Fruit fly (Drosophila melanogaster) whole organism, embryonic: Measurements from ENCODE around the gene Arp6.

Experiments used
- Awh ChIP-seq: fragments of 200-800 bp; sonication (Bioruptor generic); IDR thresholded peaks from 2 replicates; pipeline ENCODE4, ENCODE4 v1.3.6; 2022; ENCODE audit warnings: missing biosample characterization, missing genetic modification characterization
- Bgb ChIP-seq: fragments of 200-800 bp; sonication (Bioruptor generic); IDR thresholded peaks from 2 replicates; pipeline ENCODE4 v1.3.6; 2022; ENCODE audit warnings: missing biosample characterization, missing genetic modification characterization; ENCODE audit not compliant: partially characterized antibody
- C15 ChIP-seq: fragments of 200-800 bp; sonication (Bioruptor generic); IDR thresholded peaks from 3 replicates; pipeline ENCODE4 v1.3.6; 2022; ENCODE audit warnings: missing biosample characterization, missing genetic modification characterization
- CG10209 ChIP-seq: fragments of 200-800 bp; sonication (Bioruptor generic); optimal IDR thresholded peaks from 3 replicates; lab custom pipeline; 2017; ENCODE audit warnings: missing biosample characterization, mild to moderate bottlenecking, missing genetic modification characterization, missing genetic modification reagents
- CG11560 ChIP-seq: fragments of 200-800 bp; sonication (Bioruptor generic); IDR thresholded peaks from 3 replicates; pipeline ENCODE4 v1.3.6; 2022; ENCODE audit warnings: missing biosample characterization, missing genetic modification characterization
- CG14441 ChIP-seq: fragments of 200-800 bp; sonication (Bioruptor generic); IDR thresholded peaks from 2 replicates; pipeline ENCODE4 v1.3.6; 2022; ENCODE audit warnings: missing biosample characterization, missing genetic modification characterization
- CG15269 ChIP-seq: fragments of 200-800 bp; sonication (Bioruptor generic); optimal IDR thresholded peaks from 2 replicates; lab custom pipeline; 2018; ENCODE audit warnings: missing biosample characterization, mild to moderate bottlenecking, missing genetic modification characterization, moderate library complexity
- CG16813 ChIP-seq: fragments of 200-800 bp; sonication (Bioruptor generic); IDR thresholded peaks from 3 replicates; pipeline ENCODE4 v1.3.6; 2022; ENCODE audit warnings: missing biosample characterization, missing genetic modification characterization; ENCODE audit not compliant: partially characterized antibody
- CG17385 ChIP-seq: fragments of 200-800 bp; sonication (Bioruptor generic); optimal IDR thresholded peaks from 3 replicates; lab custom pipeline; 2018; ENCODE audit warnings: missing biosample characterization, mild to moderate bottlenecking, missing genetic modification characterization
- CG1792 ChIP-seq: fragments of 200-800 bp; sonication (Bioruptor generic); optimal IDR thresholded peaks from 2 replicates; lab custom pipeline; 2016; ENCODE audit warnings: missing biosample characterization, missing genetic modification characterization
- CG2202 ChIP-seq: fragments of 200-800 bp; sonication (Bioruptor generic); optimal IDR thresholded peaks from 2 replicates; lab custom pipeline; 2018; ENCODE audit warnings: missing biosample characterization, mild to moderate bottlenecking, missing genetic modification characterization
- CG34224 ChIP-seq: fragments of 200-800 bp; sonication (Bioruptor generic); IDR thresholded peaks from 3 replicates; pipeline ENCODE4 v1.3.6; 2022; ENCODE audit warnings: missing biosample characterization, missing genetic modification characterization; ENCODE audit not compliant: partially characterized antibody
- CG3995 ChIP-seq: fragments of 200-800 bp; sonication (Bioruptor generic); optimal IDR thresholded peaks from 3 replicates; lab custom pipeline; 2016; ENCODE audit warnings: missing biosample characterization, missing genetic modification characterization
- CG4360 ChIP-seq: fragments of 200-800 bp; sonication (Bioruptor generic); IDR thresholded peaks from 2 replicates; pipeline ENCODE4 v1.3.6; 2022; ENCODE audit warnings: missing biosample characterization, missing genetic modification characterization
- CG43689 ChIP-seq: fragments of 200-800 bp; sonication (Bioruptor generic); IDR thresholded peaks from 2 replicates; pipeline ENCODE4 v1.3.6; 2022; ENCODE audit warnings: missing biosample characterization, missing genetic modification characterization
- CG4707 ChIP-seq: fragments of 200-800 bp; sonication (Bioruptor generic); optimal IDR thresholded peaks from 2 replicates; lab custom pipeline; 2018; ENCODE audit warnings: missing biosample characterization, mild to moderate bottlenecking, missing genetic modification characterization, moderate library complexity
- CG5953 ChIP-seq: fragments of 200-800 bp; sonication (Bioruptor generic); IDR thresholded peaks from 2 replicates; pipeline ENCODE4 v1.3.6; 2022; ENCODE audit warnings: missing biosample characterization, missing genetic modification characterization
- Dll ChIP-seq: fragments of 200-800 bp; sonication (Bioruptor generic); IDR thresholded peaks from 4 replicates; pipeline ENCODE4 v1.3.6; 2022; ENCODE audit warnings: missing biosample characterization, missing genetic modification characterization; ENCODE audit not compliant: partially characterized antibody
- Dp ChIP-seq: fragments of 200-800 bp; sonication (Bioruptor generic); optimal IDR thresholded peaks from 2 replicates; lab custom pipeline; 2018; ENCODE audit warnings: missing biosample characterization, mild to moderate bottlenecking, missing genetic modification characterization, moderate library complexity
- E2f2 ChIP-seq: fragments of 200-800 bp; sonication (Bioruptor generic); IDR thresholded peaks from 2 replicates; pipeline ENCODE4 v1.3.6; 2022; ENCODE audit warnings: missing biosample characterization, missing genetic modification characterization
- H2.0 ChIP-seq: fragments of 200-800 bp; sonication (Bioruptor generic); IDR thresholded peaks from 2 replicates; pipeline ENCODE4 v1.3.6; 2022; ENCODE audit warnings: missing biosample characterization, missing genetic modification characterization
- Hey ChIP-seq: fragments of 200-800 bp; sonication (Bioruptor generic); optimal IDR thresholded peaks from 3 replicates; lab custom pipeline; 2018; ENCODE audit warnings: missing biosample characterization, mild to moderate bottlenecking, missing genetic modification characterization
- Hmx ChIP-seq: fragments of 200-800 bp; sonication (Bioruptor generic); optimal IDR thresholded peaks from 2 replicates; lab custom pipeline; 2016; ENCODE audit warnings: missing biosample characterization, missing genetic modification characterization
- Hr3 ChIP-seq: fragments of 200-800 bp; sonication (Bioruptor generic); optimal IDR thresholded peaks from 3 replicates; lab custom pipeline; 2016; ENCODE audit warnings: missing biosample characterization, missing genetic modification characterization
- Hsf ChIP-seq: fragments of 200-800 bp; sonication (Bioruptor generic); optimal IDR thresholded peaks from 3 replicates; lab custom pipeline; 2016; ENCODE audit warnings: missing biosample characterization, missing genetic modification characterization
- Max ChIP-seq: fragments of 200-800 bp; sonication (Bioruptor generic); optimal IDR thresholded peaks from 2 replicates; lab custom pipeline; 2016; ENCODE audit warnings: missing biosample characterization, mild to moderate bottlenecking, missing genetic modification characterization
- Nf-YC ChIP-seq: fragments of 200-800 bp; optimal IDR thresholded peaks from 3 replicates; lab custom pipeline; 2019; ENCODE audit warnings: missing biosample characterization, mild to moderate bottlenecking, missing genetic modification characterization, moderate library complexity
- Scr ChIP-seq: fragments of 200-800 bp; sonication (Bioruptor generic); IDR thresholded peaks from 2 replicates; pipeline ENCODE4 v1.3.6; 2022; ENCODE audit warnings: missing biosample characterization, missing genetic modification characterization; ENCODE audit not compliant: partially characterized antibody
- Sin3A ChIP-seq: fragments of >200 bp; optimal IDR thresholded peaks from 2 replicates; lab custom pipeline; 2018
- Xbp1 ChIP-seq: fragments of 200-800 bp; sonication (Bioruptor generic); optimal IDR thresholded peaks from 3 replicates; lab custom pipeline; 2016; ENCODE audit warnings: missing biosample characterization, mild to moderate bottlenecking, missing genetic modification characterization
- ap ChIP-seq: fragments of 200-800 bp; sonication (Bioruptor generic); IDR thresholded peaks from 2 replicates; pipeline ENCODE4 v1.3.6; 2022; ENCODE audit warnings: missing biosample characterization, missing genetic modification characterization
- bcd ChIP-seq: fragments of 200-800 bp; sonication (Bioruptor generic); optimal IDR thresholded peaks from 2 replicates; lab custom pipeline; 2017; ENCODE audit warnings: missing biosample characterization, mild to moderate bottlenecking, missing genetic modification characterization
- btn ChIP-seq: fragments of 200-800 bp; sonication (Bioruptor generic); optimal IDR thresholded peaks from 2 replicates; lab custom pipeline; 2016; ENCODE audit warnings: missing biosample characterization, missing genetic modification characterization
- dmrt11E ChIP-seq: fragments of 200-800 bp; sonication (Bioruptor generic); optimal IDR thresholded peaks from 3 replicates; lab custom pipeline; 2018; ENCODE audit warnings: missing biosample characterization, mild to moderate bottlenecking, missing genetic modification characterization, moderate library complexity
- en ChIP-seq: fragments of 200-800 bp; sonication (Bioruptor generic); optimal IDR thresholded peaks from 2 replicates; lab custom pipeline; 2016; ENCODE audit warnings: missing biosample characterization, missing genetic modification characterization
- gem ChIP-seq: fragments of 200-800 bp; sonication (Bioruptor generic); optimal IDR thresholded peaks from 2 replicates; lab custom pipeline; 2019; ENCODE audit warnings: missing biosample characterization, mild to moderate bottlenecking, missing genetic modification characterization, moderate library complexity
- gt ChIP-seq: fragments of 200-800 bp; sonication (Bioruptor generic); IDR thresholded peaks from 2 replicates; pipeline ENCODE4 v1.3.6; 2022; ENCODE audit warnings: missing biosample characterization, missing genetic modification characterization
- insv ChIP-seq, 2 experiments: fragments of 200-800 bp; sonication (Bioruptor generic); optimal IDR thresholded peaks; 3 replicates each; lab custom pipeline; 2016 to 2018; ENCODE audit warnings: missing biosample characterization in 2 of 2, missing genetic modification characterization in 2 of 2
- jumu ChIP-seq: fragments of 200-800 bp; sonication (Bioruptor generic); optimal IDR thresholded peaks from 3 replicates; lab custom pipeline; 2016; ENCODE audit warnings: missing biosample characterization, missing genetic modification characterization
- lov ChIP-seq, 2 experiments: fragments of 200-800 bp in 1 of 2; fragments of >200 bp in 1 of 2; sonication (Bioruptor generic) in 1 of 2; IDR thresholded peaks in 1 of 2; optimal IDR thresholded peaks in 1 of 2; 2 replicates in 1 of 2; 3 replicates in 1 of 2; pipeline versions ENCODE4 v1.3.6 to Lab custom; 2017 to 2022; ENCODE audit warnings: missing biosample characterization in 1 of 2, missing genetic modification characterization in 1 of 2
- luna ChIP-seq: fragments of 200-800 bp; sonication (Bioruptor generic); optimal IDR thresholded peaks from 2 replicates; lab custom pipeline; 2016; ENCODE audit warnings: missing biosample characterization, missing genetic modification characterization
- phol ChIP-seq: fragments of 200-800 bp; sonication (Bioruptor generic); optimal IDR thresholded peaks from 3 replicates; lab custom pipeline; 2018; ENCODE audit warnings: missing biosample characterization, mild to moderate bottlenecking, missing genetic modification characterization, moderate library complexity
- scrt ChIP-seq: fragments of 200-800 bp; sonication (Bioruptor generic); optimal IDR thresholded peaks from 2 replicates; lab custom pipeline; 2018; ENCODE audit warnings: missing biosample characterization, mild to moderate bottlenecking, missing genetic modification characterization, moderate library complexity
- slbo ChIP-seq: fragments of 200-800 bp; sonication (Bioruptor generic); IDR thresholded peaks from 2 replicates; pipeline ENCODE4 v1.3.6; 2022; ENCODE audit warnings: missing biosample characterization, missing genetic modification characterization
- so ChIP-seq: fragments of 200-800 bp; sonication (Bioruptor generic); IDR thresholded peaks from 3 replicates; pipeline ENCODE4 v1.3.6; 2022; ENCODE audit warnings: missing biosample characterization, missing genetic modification characterization
- sqz ChIP-seq: fragments of 200-800 bp; sonication (Bioruptor generic); optimal IDR thresholded peaks from 3 replicates; lab custom pipeline; 2018; ENCODE audit warnings: missing biosample characterization, mild to moderate bottlenecking, missing genetic modification characterization
- toy ChIP-seq: fragments of 200-800 bp; sonication (Bioruptor generic); IDR thresholded peaks from 2 replicates; pipeline ENCODE4 v1.3.6; 2022; ENCODE audit warnings: missing biosample characterization, missing genetic modification characterization
- twi ChIP-seq: fragments of 200-800 bp; optimal IDR thresholded peaks from 2 replicates; lab custom pipeline; 2019; ENCODE audit warnings: missing biosample characterization, mild to moderate bottlenecking, missing genetic modification characterization, moderate library complexity
- unc-4 ChIP-seq: fragments of 200-800 bp; sonication (Bioruptor generic); IDR thresholded peaks from 2 replicates; pipeline ENCODE4 v1.3.6; 2022; ENCODE audit warnings: missing biosample characterization, missing genetic modification characterization; ENCODE audit not compliant: partially characterized antibody

Arp6 gene

DNA sequence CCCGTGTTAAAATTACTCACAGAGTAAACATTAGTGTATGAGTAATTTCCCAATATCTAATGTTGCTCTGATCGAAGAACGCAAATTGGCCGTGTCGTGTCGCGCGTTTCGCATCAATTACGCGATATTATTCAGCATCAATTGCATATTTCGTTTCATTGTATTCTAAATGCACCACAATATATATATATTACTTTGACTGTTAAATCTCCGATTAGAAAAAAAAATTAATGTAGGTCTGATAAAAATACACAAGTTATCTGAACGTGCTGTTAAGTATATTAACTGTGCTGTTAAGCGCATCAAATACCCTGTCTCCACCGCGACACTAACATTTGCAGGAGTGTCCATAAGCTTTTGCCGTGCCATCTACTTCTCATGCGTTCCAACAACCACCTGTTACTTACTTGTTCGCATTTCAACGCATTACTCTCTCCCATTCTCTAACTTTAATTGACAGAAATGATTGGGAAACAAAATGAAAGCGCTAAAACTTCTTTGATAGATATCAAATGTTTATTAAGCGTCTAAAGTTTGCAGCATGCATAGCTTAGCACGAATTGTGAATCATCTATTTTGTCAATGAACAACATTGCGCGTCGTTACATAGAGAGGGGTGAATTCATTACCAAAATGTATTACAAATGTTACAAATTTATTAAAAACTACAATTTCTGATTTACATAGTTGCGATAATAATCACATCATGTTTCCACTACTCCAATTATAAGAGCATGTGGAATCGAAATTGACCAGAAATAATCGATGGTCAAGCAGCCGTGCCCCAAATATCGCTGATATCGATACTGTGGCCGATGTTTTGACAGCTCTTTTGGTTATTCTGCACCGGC is 23.8 kb upstream of the Arp6 start, which contains the start of the genes Graf and mRpL3 (continued):
- TF ChIP-seq CG15269 (tag; lab: Kevin White, UChicago) (no peak), CG11560 (tag; lab: Robert Waterston, UW) (no peak), CG1792 (GFP tag; lab: Kevin White, UChicago) (no peak), slbo (GFP tag; lab: Robert Waterston, UW) (no peak), Dp (GFP tag; lab: Kevin White, UChicago) (no peak), unc-4 (GFP tag; lab: Robert Waterston, UW) (peak; percentile 80), btn (GFP tag; lab: Kevin White, UChicago) (no peak), sqz (GFP tag; lab: Kevin White, UChicago) (peak; percentile 52), gem (no peak), luna (GFP tag; lab: Kevin White, UChicago) (no peak), Hmx (GFP tag; lab: Kevin White, UChicago) (no peak), jumu (GFP tag; lab: Kevin White, UChicago) (no peak), CG2202 (tag; lab: Kevin White, UChicago) (no peak), ap (no peak), CG43689 (no peak), CG14441 (GFP tag; lab: Robert Waterston, UW) (0 out of 2 replicates have a peak, but pooled peaks have one; percentile 14), E2f2 (no peak), bcd (no peak), Sin3A (lab: Kevin White, UChicago) (peak; percentile 48), Scr (GFP tag; lab: Robert Waterston, UW) (peak; percentile 86), en (GFP tag; lab: Kevin White, UChicago) (no peak), Awh (GFP tag; lab: Robert Waterston, UW) (no peak), Hr3 (GFP tag; lab: Kevin White, UChicago) (peak; percentile 4), CG34224 (GFP tag; lab: Robert Waterston, UW) (peak; percentile 87), Max (GFP tag; lab: Kevin White, UChicago) (no peak), scrt (peak; percentile 61), Hey (tag; lab: Kevin White, UChicago) (no peak), CG4707 (GFP tag; lab: Kevin White, UChicago) (no peak), gt (GFP tag; lab: Robert Waterston, UW) (no peak), CG10209 (no peak), CG17385 (no peak), phol (tag; lab: Kevin White, UChicago) (peak; percentile 12), C15 (no peak), CG3995 (peak; percentile 73), Xbp1 (GFP tag; lab: Kevin White, UChicago) (no peak), dmrt11E (tag; lab: Kevin White, UChicago) (no peak), Nf-YC (tag; lab: Kevin White, UChicago) (no peak), so (no peak), Hsf (GFP tag; lab: Kevin White, UChicago) (peak; percentile 20), Dll (GFP tag; lab: Robert Waterston, UW) (peak; percentile 85; the same call in 3 of the 4 replicates), toy (GFP tag; lab: Robert Waterston, UW) (no peak), H2.0 (GFP tag; lab: Robert Waterston, UW) (no peak), CG16813 (GFP tag; lab: Robert Waterston, UW) (peak; percentile 92), CG5953 (GFP tag; lab: Robert Waterston, UW) (no peak), twi (no peak), lov (optimal IDR thresholded peaks at IDR 0.05; lab: Kevin White, UChicago) (no peak), lov (GFP tag; IDR thresholded peaks at IDR 0.05; lab: Robert Waterston, UW) (no peak), Bgb (GFP tag; lab: Robert Waterston, UW) (peak; percentile 93), CG4360 (GFP tag; lab: Robert Waterston, UW) (no peak), insv (GFP tag; optimal IDR thresholded peaks at IDR 0.05; lab: Kevin White, UChicago) (peak in 1 of 2 experiments; percentile 21)
